Fruit fly (Drosophila melanogaster) whole organism, prepupa: Measurements from ENCODE around the gene Cp7Fb.

Experiments
- CG10631 ChIP-seq: fragments of 200-800 bp; sonication (Bioruptor generic); optimal IDR thresholded peaks from 2 replicates; lab custom pipeline; 2016; ENCODE audit warnings: missing biosample characterization, missing genetic modification characterization
- CG10669 ChIP-seq: fragments of 200-800 bp; sonication (Bioruptor generic); optimal IDR thresholded peaks from 3 replicates; lab custom pipeline; 2018; ENCODE audit warnings: missing biosample characterization, mild to moderate bottlenecking, missing genetic modification characterization, moderate library complexity
- CG11902 ChIP-seq: fragments of 200-800 bp; sonication (Bioruptor generic); optimal IDR thresholded peaks from 3 replicates; lab custom pipeline; 2016; ENCODE audit warnings: missing biosample characterization, missing genetic modification characterization
- CG15336 ChIP-seq: fragments of 200-800 bp; sonication (Bioruptor generic); IDR thresholded peaks from 2 replicates; pipeline ENCODE4 v1.3.6; 2022; ENCODE audit warnings: missing biosample characterization, missing genetic modification characterization
- CG1621 ChIP-seq: fragments of 200-800 bp; sonication (Bioruptor generic); optimal IDR thresholded peaks from 3 replicates; lab custom pipeline; 2018; ENCODE audit warnings: missing biosample characterization, mild to moderate bottlenecking, missing genetic modification characterization
- CG16779 ChIP-seq: fragments of 200-800 bp; sonication (Bioruptor generic); optimal IDR thresholded peaks from 3 replicates; lab custom pipeline; 2017; ENCODE audit warnings: missing biosample characterization, mild to moderate bottlenecking, missing genetic modification characterization
- CG3032 ChIP-seq: fragments of 200-800 bp; optimal IDR thresholded peaks from 2 replicates; lab custom pipeline; 2019; ENCODE audit warnings: missing biosample characterization, mild to moderate bottlenecking, missing genetic modification characterization, moderate library complexity
- CG32006 ChIP-seq: fragments of 200-800 bp; sonication (Bioruptor generic); optimal IDR thresholded peaks from 3 replicates; lab custom pipeline; 2017; ENCODE audit warnings: missing biosample characterization, mild to moderate bottlenecking, missing genetic modification characterization
- CG34406 ChIP-seq: fragments of 200-800 bp; sonication (Bioruptor generic); optimal IDR thresholded peaks from 3 replicates; lab custom pipeline; 2016; ENCODE audit warnings: missing biosample characterization, missing genetic modification characterization
- CG4318 ChIP-seq: fragments of 200-800 bp; sonication (Bioruptor generic); optimal IDR thresholded peaks from 3 replicates; lab custom pipeline; 2017; ENCODE audit warnings: missing biosample characterization, mild to moderate bottlenecking, missing genetic modification characterization
- CG6276 ChIP-seq: fragments of 200-800 bp; sonication (Bioruptor generic); optimal IDR thresholded peaks from 2 replicates; lab custom pipeline; 2017; ENCODE audit warnings: missing biosample characterization, mild to moderate bottlenecking, missing genetic modification characterization
- CG6792 ChIP-seq: fragments of 200-800 bp; sonication (Bioruptor generic); optimal IDR thresholded peaks from 3 replicates; lab custom pipeline; 2016; ENCODE audit warnings: missing biosample characterization, missing genetic modification characterization
- CG6808 ChIP-seq: fragments of 200-800 bp; sonication (Bioruptor generic); optimal IDR thresholded peaks from 3 replicates; lab custom pipeline; 2017; ENCODE audit warnings: missing biosample characterization, missing genetic modification characterization, mild to moderate bottlenecking, moderate library complexity, missing genetic modification reagents
- CG6854 ChIP-seq: fragments of 200-800 bp; sonication (Bioruptor generic); optimal IDR thresholded peaks from 2 replicates; lab custom pipeline; 2017; ENCODE audit warnings: missing biosample characterization, mild to moderate bottlenecking, missing genetic modification characterization
- CG8119 ChIP-seq: fragments of 200-800 bp; sonication (Bioruptor generic); IDR thresholded peaks from 3 replicates; pipeline ENCODE4 v1.3.6; 2022; ENCODE audit warnings: missing biosample characterization, missing genetic modification characterization
- CG9139 ChIP-seq: fragments of 200-800 bp; sonication (Bioruptor generic); optimal IDR thresholded peaks from 3 replicates; lab custom pipeline; 2017; ENCODE audit warnings: missing biosample characterization, mild to moderate bottlenecking, missing genetic modification characterization
- Eip75B ChIP-seq: fragments of 200-800 bp; sonication (Bioruptor generic); optimal IDR thresholded peaks from 3 replicates; lab custom pipeline; 2016; ENCODE audit warnings: missing biosample characterization, missing genetic modification characterization
- Eip78C ChIP-seq: fragments of 200-800 bp; sonication (Bioruptor generic); peaks from one replicate; lab custom pipeline; 2016; ENCODE audit warnings: missing biosample characterization, missing genetic modification characterization
- Eip93F ChIP-seq: fragments of 200-800 bp; sonication (Bioruptor generic); optimal IDR thresholded peaks from 2 replicates; lab custom pipeline; 2016; ENCODE audit warnings: missing biosample characterization, mild to moderate bottlenecking, missing genetic modification characterization
- Ets21C ChIP-seq: fragments of 200-800 bp; sonication (Bioruptor generic); optimal IDR thresholded peaks from 3 replicates; lab custom pipeline; 2016; ENCODE audit warnings: missing biosample characterization, missing genetic modification characterization
- Hr38 ChIP-seq: sonication (Bioruptor generic); optimal IDR thresholded peaks from 2 replicates; lab custom pipeline; 2016; ENCODE audit warnings: missing biosample characterization, missing genetic modification characterization
- Hr4 ChIP-seq: fragments of 200-800 bp; sonication (Bioruptor generic); optimal IDR thresholded peaks from 3 replicates; lab custom pipeline; 2016; ENCODE audit warnings: missing biosample characterization, missing genetic modification characterization
- Lpt ChIP-seq: fragments of 200-800 bp; sonication (Bioruptor generic); optimal IDR thresholded peaks from 3 replicates; lab custom pipeline; 2016; ENCODE audit warnings: missing biosample characterization, missing genetic modification characterization
- OdsH ChIP-seq: fragments of 200-800 bp; sonication (Bioruptor generic); optimal IDR thresholded peaks from 3 replicates; lab custom pipeline; 2016; ENCODE audit warnings: missing biosample characterization, missing genetic modification characterization
- Smox ChIP-seq: fragments of 200-800 bp; sonication (Bioruptor generic); optimal IDR thresholded peaks from 3 replicates; lab custom pipeline; 2016; ENCODE audit warnings: missing biosample characterization, missing genetic modification characterization
- Sox15 ChIP-seq: fragments of 200-800 bp; sonication (Bioruptor generic); optimal IDR thresholded peaks from 3 replicates; lab custom pipeline; 2016; ENCODE audit warnings: missing biosample characterization, missing genetic modification characterization
- achi ChIP-seq: fragments of 200-800 bp; sonication (Bioruptor generic); optimal IDR thresholded peaks from 3 replicates; lab custom pipeline; 2016; ENCODE audit warnings: missing biosample characterization, missing genetic modification characterization
- acj6 ChIP-seq: fragments of 200-800 bp; sonication (Bioruptor generic); optimal IDR thresholded peaks from 3 replicates; lab custom pipeline; 2016; ENCODE audit warnings: missing biosample characterization, missing genetic modification characterization
- cyc ChIP-seq: fragments of 200-800 bp; sonication (Bioruptor generic); optimal IDR thresholded peaks from 3 replicates; lab custom pipeline; 2016; ENCODE audit warnings: missing biosample characterization, missing genetic modification characterization
- dsx ChIP-seq: fragments of 200-800 bp; optimal IDR thresholded peaks from 3 replicates; lab custom pipeline; 2019; ENCODE audit warnings: missing biosample characterization, mild to moderate bottlenecking, missing genetic modification characterization, moderate library complexity; ENCODE audit not compliant: poor library complexity, severe bottlenecking
- eg ChIP-seq: fragments of 200-800 bp; sonication (Bioruptor generic); IDR thresholded peaks from 3 replicates; pipeline ENCODE4 v1.3.6; 2022; ENCODE audit warnings: missing biosample characterization, missing genetic modification characterization
- fd59A ChIP-seq: fragments of 200-800 bp; sonication (Bioruptor generic); optimal IDR thresholded peaks from 2 replicates; lab custom pipeline; 2017; ENCODE audit warnings: missing biosample characterization, mild to moderate bottlenecking, missing genetic modification characterization, missing genetic modification reagents
- fkh ChIP-seq: fragments of 200-800 bp; sonication (Bioruptor generic); optimal IDR thresholded peaks from 3 replicates; lab custom pipeline; 2017; ENCODE audit warnings: missing biosample characterization, mild to moderate bottlenecking, missing genetic modification characterization, moderate library complexity
- net ChIP-seq: fragments of 200-800 bp; sonication (Bioruptor generic); optimal IDR thresholded peaks from 3 replicates; lab custom pipeline; 2016; ENCODE audit warnings: missing biosample characterization, missing genetic modification characterization
- pdm3 ChIP-seq: fragments of 200-800 bp; sonication (Bioruptor generic); optimal IDR thresholded peaks from 3 replicates; lab custom pipeline; 2016; ENCODE audit warnings: missing biosample characterization, missing genetic modification characterization
- spab ChIP-seq: fragments of 200-800 bp; sonication (Bioruptor generic); optimal IDR thresholded peaks from 2 replicates; lab custom pipeline; 2017; ENCODE audit warnings: missing biosample characterization, mild to moderate bottlenecking, missing genetic modification characterization, missing genetic modification reagents
- ss ChIP-seq, 2 experiments: fragments of 200-800 bp; sonication (Bioruptor generic); optimal IDR thresholded peaks; 2 replicates in 1 of 2; 3 replicates in 1 of 2; lab custom pipeline; 2017 to 2018; ENCODE audit warnings: mild to moderate bottlenecking in 2 of 2, missing biosample characterization in 2 of 2, missing genetic modification characterization in 2 of 2, moderate library complexity in 1 of 2
- svp ChIP-seq: fragments of 200-800 bp; sonication (Bioruptor generic); peaks from one replicate; lab custom pipeline; 2016; ENCODE audit warnings: missing biosample characterization, missing genetic modification characterization
- topi ChIP-seq: fragments of 200-800 bp; sonication (Bioruptor generic); optimal IDR thresholded peaks from 3 replicates; lab custom pipeline; 2016; ENCODE audit warnings: missing biosample characterization, missing genetic modification characterization
- vri ChIP-seq: fragments of 200-800 bp; sonication (Bioruptor generic); optimal IDR thresholded peaks from 3 replicates; lab custom pipeline; 2016; ENCODE audit warnings: missing biosample characterization, mild to moderate bottlenecking, missing genetic modification characterization

The Cp7Fb gene

dm6 chrX:8499151-8499550 is 25.5 kb downstream of the Cp7Fb start (continued):
- TF ChIP-seq CG6792 (GFP tag; lab: Kevin White, UChicago) (peak; percentile 2), CG1621 (tag; lab: Kevin White, UChicago) (no peak), spab (GFP tag; lab: Kevin White, UChicago) (no peak), svp (GFP tag; lab: Kevin White, UChicago) (no peak), CG11902 (GFP tag; lab: Kevin White, UChicago) (no peak), Hr38 (GFP tag; lab: Kevin White, UChicago) (no peak), Lpt (GFP tag; lab: Kevin White, UChicago) (no peak), CG4318 (no peak), CG34406 (GFP tag; lab: Kevin White, UChicago) (no peak), OdsH (peak; percentile 10), Eip93F (GFP tag; lab: Kevin White, UChicago) (no peak), vri (GFP tag; lab: Kevin White, UChicago) (no peak), pdm3 (peak; percentile 15), topi (GFP tag; lab: Kevin White, UChicago) (no peak), CG6808 (GFP tag; lab: Kevin White, UChicago) (no peak), Smox (GFP tag; lab: Kevin White, UChicago) (no peak), Eip78C (peak; percentile 54), CG32006 (GFP tag; lab: Kevin White, UChicago) (no peak), fkh (GFP tag; lab: Kevin White, UChicago) (no peak), CG3032 (tag; lab: Kevin White, UChicago) (no peak), CG15336 (GFP tag; lab: Robert Waterston, UW) (no peak), cyc (no peak), CG10631 (GFP tag; lab: Kevin White, UChicago) (no peak), dsx (GFP tag; lab: Kevin White, UChicago) (no peak), CG8119 (GFP tag; lab: Robert Waterston, UW) (no peak), fd59A (GFP tag; lab: Kevin White, UChicago) (no peak), CG6854 (GFP tag; lab: Kevin White, UChicago) (no peak), net (GFP tag; lab: Kevin White, UChicago) (peak; percentile 14)

DNA sequence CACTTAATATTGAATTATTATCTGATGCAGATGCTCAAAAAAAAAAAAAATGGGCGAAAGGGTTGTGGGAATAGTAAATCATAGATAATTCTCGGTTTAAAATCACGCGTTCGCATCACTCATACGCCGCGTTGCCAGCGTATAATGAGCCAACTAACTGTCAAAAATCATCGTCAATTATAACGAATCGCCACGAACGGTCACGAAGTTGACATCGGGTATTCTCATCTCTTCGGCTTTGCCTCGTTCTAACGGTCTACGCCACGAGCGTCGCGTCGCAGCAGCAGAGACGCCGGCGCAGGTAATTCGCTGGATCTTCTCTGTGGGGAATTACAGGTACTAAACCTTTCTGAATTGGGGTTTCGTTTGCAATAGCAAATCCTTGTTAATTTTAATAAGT is 27.7 kb downstream of the Cp7Fb start:
- TF ChIP-seq Smox (GFP tag; lab: Kevin White, UChicago) (no peak), eg (no peak), CG10669 (GFP tag; lab: Kevin White, UChicago) (no peak), achi (no peak), CG11902 (GFP tag; lab: Kevin White, UChicago) (no peak), CG32006 (GFP tag; lab: Kevin White, UChicago) (no peak), Eip75B (GFP tag; lab: Kevin White, UChicago) (no peak), CG4318 (no peak), CG16779 (tag; lab: Kevin White, UChicago) (no peak), svp (GFP tag; lab: Kevin White, UChicago) (no peak), Hr4 (GFP tag; lab: Kevin White, UChicago) (no peak), acj6 (GFP tag; lab: Kevin White, UChicago) (no peak), CG6276 (GFP tag; lab: Kevin White, UChicago) (no peak), CG9139 (GFP tag; lab: Kevin White, UChicago) (no peak), ss (GFP tag; optimal IDR thresholded peaks at IDR 0.05; lab: Kevin White, UChicago) (no peak), Eip78C (no peak), Sox15 (GFP tag; lab: Kevin White, UChicago) (no peak), Ets21C (GFP tag; lab: Kevin White, UChicago) (no peak)
